Fruit fly (Drosophila melanogaster) whole organism, pupa: ENCODE results near the gene waw.

Experiments used
- CG10348 ChIP-seq: fragments of 200-800 bp; sonication (Bioruptor generic); IDR thresholded peaks from 2 replicates; pipeline ENCODE4 v1.3.6; 2022; ENCODE audit warnings: missing biosample characterization, missing genetic modification characterization
- CG12605 ChIP-seq: fragments of 200-800 bp; sonication (Bioruptor generic); IDR thresholded peaks from 2 replicates; pipeline ENCODE4 v1.3.6; 2022; ENCODE audit warnings: missing biosample characterization, missing genetic modification characterization
- CG13204 ChIP-seq: fragments of 200-800 bp; sonication (Bioruptor generic); optimal IDR thresholded peaks from 2 replicates; lab custom pipeline; 2018; ENCODE audit warnings: missing biosample characterization, mild to moderate bottlenecking, missing genetic modification characterization, moderate library complexity
- CG14655 ChIP-seq: fragments of 200-800 bp; sonication (Bioruptor generic); optimal IDR thresholded peaks from 3 replicates; lab custom pipeline; 2017; ENCODE audit warnings: mild to moderate bottlenecking, missing biosample characterization, missing genetic modification reagents, missing genetic modification characterization
- CG15710 ChIP-seq: fragments of 200-800 bp; sonication (Bioruptor generic); optimal IDR thresholded peaks from 2 replicates; lab custom pipeline; 2018; ENCODE audit warnings: missing biosample characterization, mild to moderate bottlenecking, missing genetic modification characterization, moderate library complexity
- CG17806 ChIP-seq: fragments of 200-800 bp; sonication (Bioruptor generic); optimal IDR thresholded peaks from 2 replicates; lab custom pipeline; 2018; ENCODE audit warnings: missing biosample characterization, mild to moderate bottlenecking, missing genetic modification characterization, moderate library complexity
- CG32121 ChIP-seq: fragments of 200-800 bp; sonication (Bioruptor generic); IDR thresholded peaks from 2 replicates; pipeline ENCODE4 v1.3.6; 2022; ENCODE audit warnings: missing biosample characterization, missing genetic modification characterization
- CG34367 ChIP-seq: fragments of 200-800 bp; sonication (Bioruptor generic); optimal IDR thresholded peaks from 2 replicates; lab custom pipeline; 2018; ENCODE audit warnings: missing biosample characterization, mild to moderate bottlenecking, missing genetic modification characterization
- CG4496 ChIP-seq: fragments of 200-800 bp; sonication (Bioruptor generic); IDR thresholded peaks from 3 replicates; pipeline ENCODE4 v1.3.6; 2022; ENCODE audit warnings: missing biosample characterization, missing genetic modification characterization
- CG8159 ChIP-seq: fragments of 200-800 bp; sonication (Bioruptor generic); optimal IDR thresholded peaks from 3 replicates; lab custom pipeline; 2018; ENCODE audit warnings: missing biosample characterization, mild to moderate bottlenecking, missing genetic modification characterization, moderate library complexity
- CG8301 ChIP-seq: fragments of 200-800 bp; sonication (Bioruptor generic); optimal IDR thresholded peaks from 2 replicates; lab custom pipeline; 2018; ENCODE audit warnings: missing biosample characterization, mild to moderate bottlenecking, missing genetic modification characterization
- CG9948 ChIP-seq: fragments of 200-800 bp; sonication (Bioruptor generic); optimal IDR thresholded peaks from 2 replicates; lab custom pipeline; 2018; ENCODE audit warnings: missing biosample characterization, mild to moderate bottlenecking, missing genetic modification characterization, moderate library complexity
- D1 ChIP-seq: fragments of 200-800 bp; sonication (Bioruptor generic); optimal IDR thresholded peaks from 2 replicates; lab custom pipeline; 2018; ENCODE audit warnings: missing biosample characterization, mild to moderate bottlenecking, missing genetic modification characterization, moderate library complexity
- EcR ChIP-seq: fragments of 200-800 bp; sonication (Bioruptor generic); optimal IDR thresholded peaks from 3 replicates; lab custom pipeline; 2019; ENCODE audit warnings: missing biosample characterization, missing genetic modification characterization, mild to moderate bottlenecking, moderate library complexity, missing genetic modification reagents
- Ets98B ChIP-seq: fragments of 200-800 bp; sonication (Bioruptor generic); IDR thresholded peaks from 2 replicates; pipeline ENCODE4 v1.3.6; 2022; ENCODE audit warnings: missing biosample characterization, missing genetic modification characterization
- Pif1A ChIP-seq: fragments of 200-800 bp; sonication (Bioruptor generic); optimal IDR thresholded peaks from 3 replicates; lab custom pipeline; 2016; ENCODE audit warnings: missing biosample characterization, missing genetic modification characterization
- Pif1B ChIP-seq: fragments of 200-800 bp; sonication (Bioruptor generic); optimal IDR thresholded peaks from 3 replicates; lab custom pipeline; 2016; ENCODE audit warnings: missing biosample characterization, missing genetic modification characterization
- Snoo ChIP-seq: fragments of 200-800 bp; sonication (Bioruptor generic); optimal IDR thresholded peaks from 3 replicates; lab custom pipeline; 2017; ENCODE audit warnings: missing biosample characterization, mild to moderate bottlenecking, missing genetic modification characterization, inconsistent platforms
- fd96Ca ChIP-seq: fragments of 200-800 bp; sonication (Bioruptor generic); IDR thresholded peaks from 3 replicates; pipeline ENCODE4 v1.3.6; 2022; ENCODE audit warnings: missing biosample characterization, missing genetic modification characterization
- gl ChIP-seq: fragments of 200-800 bp; sonication (Bioruptor generic); optimal IDR thresholded peaks from 2 replicates; lab custom pipeline; 2018; ENCODE audit warnings: missing biosample characterization, mild to moderate bottlenecking, missing genetic modification characterization
- rn ChIP-seq: fragments of 200-800 bp; sonication (Bioruptor generic); IDR thresholded peaks from 2 replicates; pipeline ENCODE4 v1.3.6; 2022; ENCODE audit warnings: missing biosample characterization, missing genetic modification characterization

Gene waw

dm6 chrX:21345036-21345500, 17.8 kb upstream of the waw start, which contains the start of gene dod:
Gene dod (plus strand): TSS chrX:21345358.
- TF ChIP-seq CG13204 (GFP tag; lab: Kevin White, UChicago) (no peak), EcR (no peak), Ets98B (GFP tag; lab: Robert Waterston, UW) (peak; percentile 63; the same call in 1 of the 2 replicates), CG9948 (tag; lab: Kevin White, UChicago) (peak; percentile 40), Pif1B (GFP tag; lab: Kevin White, UChicago) (peak; percentile 54), D1 (tag; lab: Kevin White, UChicago) (no peak), fd96Ca (0 out of 3 replicates have a peak, but pooled peaks have one; percentile 8), CG14655 (no peak), CG34367 (tag; lab: Kevin White, UChicago) (peak; percentile 36), CG17806 (tag; lab: Kevin White, UChicago) (peak; percentile 51), Snoo (tag; lab: Kevin White, UChicago) (peak; percentile 36), CG15710 (tag; lab: Kevin White, UChicago) (peak; percentile 36), CG8159 (tag; lab: Kevin White, UChicago) (peak; percentile 39), CG8301 (tag; lab: Kevin White, UChicago) (peak; percentile 47), rn (GFP tag; lab: Robert Waterston, UW) (no peak), CG4496 (peak; percentile 71), CG10348 (no peak), CG32121 (GFP tag; lab: Robert Waterston, UW) (no peak), CG12605 (GFP tag; lab: Robert Waterston, UW) (0 out of 2 replicates have a peak, but pooled peaks have one; percentile 10), Pif1A (no peak), gl (tag; lab: Kevin White, UChicago) (no peak)

DNA sequence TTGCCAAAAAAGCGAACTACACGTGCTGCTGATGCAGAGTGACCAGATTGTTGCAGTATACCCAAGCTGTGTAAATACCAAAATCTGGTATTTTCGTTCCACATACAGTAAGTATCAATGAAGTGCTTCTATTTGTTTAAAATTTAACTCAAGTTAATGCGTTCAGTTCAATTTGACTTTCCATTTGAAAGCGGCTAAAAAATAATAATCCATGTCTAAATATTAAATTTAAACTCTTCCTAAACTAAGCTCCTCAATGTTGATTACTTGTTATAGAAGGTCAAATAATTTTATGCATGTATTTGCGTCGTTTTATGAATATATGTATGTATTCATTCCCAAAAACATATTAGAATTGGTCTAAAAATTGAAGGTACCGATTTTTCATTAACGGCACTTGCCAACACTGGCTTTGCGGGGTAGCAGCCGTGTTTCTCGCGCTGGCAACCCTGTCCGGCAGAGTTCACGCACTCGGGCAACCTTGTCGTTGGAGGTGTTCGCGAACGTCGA, 13.0 kb upstream of the waw start, which contains the start of the genes peng and sol:
peng (minus strand) TSS at position 44 of the 510 bp plus-strand sequence.
sol (plus strand) TSS at position 481 of the 510 bp plus-strand sequence.
- peak; percentile 62 for TF ChIP-seq CG15710 (tag; lab: Kevin White, UChicago)
- no peak for TF ChIP-seq D1 (tag; lab: Kevin White, UChicago)
- no peak for TF ChIP-seq gl (tag; lab: Kevin White, UChicago)
- TF ChIP-seq CG8301 (tag; lab: Kevin White, UChicago), result peak; percentile 57
- TF ChIP-seq Pif1B (GFP tag; lab: Kevin White, UChicago), result peak; percentile 55
- TF ChIP-seq CG4496, result peak; percentile 65; the same call in 2 of the 3 replicates
- no peak for TF ChIP-seq CG14655
- TF ChIP-seq Snoo (tag; lab: Kevin White, UChicago), result peak; percentile 70
- 0 out of 2 replicates have a peak, but pooled peaks have one; percentile 13 for TF ChIP-seq CG10348
- TF ChIP-seq CG12605 (GFP tag; lab: Robert Waterston, UW), result no peak
- TF ChIP-seq CG32121 (GFP tag; lab: Robert Waterston, UW), result no peak; the same call in 1 of the 2 replicates
- TF ChIP-seq fd96Ca, result peak; percentile 45; the same call in 2 of the 3 replicates
- TF ChIP-seq rn (GFP tag; lab: Robert Waterston, UW), result no peak
- peak; percentile 23; the same call in 1 of the 2 replicates for TF ChIP-seq Ets98B (GFP tag; lab: Robert Waterston, UW)
- peak; percentile 63 for TF ChIP-seq CG34367 (tag; lab: Kevin White, UChicago)
- TF ChIP-seq CG13204 (GFP tag; lab: Kevin White, UChicago), result no peak
- TF ChIP-seq CG8159 (tag; lab: Kevin White, UChicago), result peak; percentile 68
- TF ChIP-seq CG17806 (tag; lab: Kevin White, UChicago), result peak; percentile 54
- peak; percentile 54 for TF ChIP-seq CG9948 (tag; lab: Kevin White, UChicago)
- no peak for TF ChIP-seq Pif1A
- TF ChIP-seq EcR, result peak; percentile 30

DNA sequence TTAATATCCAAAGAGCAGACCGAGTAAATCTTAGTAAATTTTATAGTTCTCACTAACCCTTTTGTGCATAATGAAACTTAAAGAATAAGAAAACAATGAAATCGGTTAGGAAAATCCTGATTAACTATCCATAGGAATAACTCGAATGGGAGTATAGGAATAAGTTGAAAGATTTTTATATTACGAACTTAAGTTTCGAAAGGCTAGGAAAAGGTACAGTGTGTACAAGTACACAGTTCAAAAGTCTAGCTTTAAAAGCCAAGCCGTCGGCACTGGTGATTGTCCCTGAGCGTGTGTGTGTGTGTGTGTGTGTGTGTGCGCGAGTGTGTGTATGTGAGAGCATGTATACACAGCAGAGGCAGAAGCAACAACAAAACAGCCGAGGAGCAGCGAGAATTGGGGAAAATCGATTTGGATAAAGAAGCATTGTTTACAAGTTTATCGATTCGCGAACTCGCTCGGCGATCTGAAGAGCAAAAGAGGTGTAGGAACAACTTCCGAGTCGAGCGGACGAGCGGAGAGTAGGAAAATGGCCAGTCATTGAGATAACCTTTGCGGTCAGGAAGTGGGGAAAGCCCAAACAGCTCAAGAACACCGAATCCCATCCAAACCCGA, 11.5 kb upstream of the waw start:
- TF ChIP-seq rn (GFP tag; lab: Robert Waterston, UW) (no peak), CG8159 (tag; lab: Kevin White, UChicago) (no peak), Pif1B (GFP tag; lab: Kevin White, UChicago) (no peak), Snoo (tag; lab: Kevin White, UChicago) (no peak), fd96Ca (no peak), CG32121 (GFP tag; lab: Robert Waterston, UW) (no peak), EcR (no peak), Ets98B (GFP tag; lab: Robert Waterston, UW) (no peak), CG9948 (tag; lab: Kevin White, UChicago) (no peak), CG15710 (tag; lab: Kevin White, UChicago) (no peak), CG14655 (no peak), D1 (tag; lab: Kevin White, UChicago) (no peak), gl (tag; lab: Kevin White, UChicago) (no peak), CG34367 (tag; lab: Kevin White, UChicago) (no peak), CG8301 (tag; lab: Kevin White, UChicago) (no peak), CG13204 (GFP tag; lab: Kevin White, UChicago) (no peak), CG17806 (tag; lab: Kevin White, UChicago) (no peak), CG10348 (no peak), Pif1A (no peak)
- TF ChIP-seq, all 21 proteins: peak for 0

DNA sequence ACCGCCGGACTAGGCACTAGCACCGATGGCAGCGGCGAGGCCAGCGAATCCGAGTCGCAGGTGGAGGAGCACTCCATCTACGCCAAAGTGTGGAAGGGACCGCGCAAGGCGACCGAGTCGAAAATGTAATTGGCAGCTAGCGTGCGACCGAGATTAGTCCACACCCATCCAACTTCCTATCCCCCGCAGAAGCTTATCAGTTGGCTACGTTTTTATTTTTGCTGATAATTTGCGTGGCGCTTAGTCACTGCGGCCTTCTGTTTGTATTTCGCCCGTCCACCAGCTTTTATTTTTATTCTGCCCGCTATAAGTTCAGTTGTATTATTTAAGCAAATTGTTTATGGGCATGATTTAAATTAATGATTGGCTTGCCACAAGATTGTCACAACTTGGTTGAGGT, 9.3 kb upstream of the waw start:
- TF ChIP-seq CG32121 (GFP tag; lab: Robert Waterston, UW) (no peak), rn (GFP tag; lab: Robert Waterston, UW) (no peak), CG9948 (tag; lab: Kevin White, UChicago) (no peak), Snoo (tag; lab: Kevin White, UChicago) (no peak), CG4496 (no peak), CG12605 (GFP tag; lab: Robert Waterston, UW) (no peak), CG8301 (tag; lab: Kevin White, UChicago) (no peak), CG34367 (tag; lab: Kevin White, UChicago) (no peak), CG14655 (no peak), gl (tag; lab: Kevin White, UChicago) (no peak), CG8159 (tag; lab: Kevin White, UChicago) (no peak), fd96Ca (no peak), Pif1B (GFP tag; lab: Kevin White, UChicago) (no peak)
